Worm (Caenorhabditis elegans) whole organism, early embryonic: ENCODE results near the gene fbxb-40.

ENCODE experiments used
- F13C5.2 ChIP-seq: sonication (generic microtip); optimal IDR thresholded peaks from 2 replicates; lab custom pipeline; 2017; ENCODE audit warnings: mild to moderate bottlenecking, missing genetic modification characterization, inconsistent platforms, missing compliant biosample characterization
- ets-7 ChIP-seq: sonication (generic microtip); optimal IDR thresholded peaks from 2 replicates; lab custom pipeline; 2016; ENCODE audit warnings: missing genotype, missing genetic modification characterization, missing compliant biosample characterization

DNA sequence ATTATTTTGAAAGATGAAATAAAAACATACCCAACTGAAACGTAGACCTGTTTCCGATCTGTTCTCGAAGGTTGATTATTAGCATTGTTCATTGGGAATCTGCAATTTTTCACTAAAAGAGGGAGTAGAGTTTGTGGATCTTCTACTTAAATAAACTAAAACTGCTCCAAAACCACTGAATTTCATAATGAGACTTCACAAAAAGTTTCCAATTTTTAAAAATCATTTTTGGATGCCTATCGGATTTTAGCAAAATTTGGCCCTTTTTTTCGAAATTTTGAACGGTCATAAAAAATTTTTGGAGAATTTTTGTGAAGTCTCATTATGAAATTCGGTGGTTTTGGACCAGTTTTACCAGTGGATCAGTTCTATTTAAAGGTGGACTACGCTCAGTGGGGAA, 17.2 kb upstream of the fbxb-40 start, which contains the start of gene K02E7.10:
- TF ChIP-seq F13C5.2 (tag; lab: Kevin White, UChicago) (no peak), ets-7 (no peak)
